Fruit fly (Drosophila melanogaster): ENCODE measurements around the gene ash2.

DNA sequence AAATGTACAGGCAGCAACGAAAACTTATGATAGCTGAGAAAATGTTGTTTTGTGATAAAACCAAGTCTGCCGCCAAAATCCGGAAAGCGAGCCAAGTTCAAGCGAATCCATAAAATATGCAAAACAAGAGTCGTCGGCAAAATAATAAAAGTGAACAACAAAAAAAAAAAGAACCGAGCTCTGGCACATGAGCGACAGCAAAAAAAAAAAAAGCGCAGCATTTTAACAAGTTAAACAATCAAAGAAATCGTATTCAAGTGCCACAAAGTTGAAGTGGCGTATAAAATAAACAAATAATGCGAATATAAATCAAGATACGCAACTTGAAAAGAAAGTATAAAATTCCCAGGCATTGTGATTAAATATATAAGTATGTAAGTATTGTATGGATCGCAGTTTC lies 41.6 kb upstream of the ash2 start:
- no peak for TF ChIP-seq caup (GFP tag; optimal IDR thresholded peaks at IDR 0.05; ENCODE audit: severe bottlenecking)
- TF ChIP-seq CG9876 (GFP tag; optimal IDR thresholded peaks at IDR 0.05): no peak
- no peak for TF ChIP-seq CG11560 (tag; IDR thresholded peaks at IDR 0.05)
- TF ChIP-seq CG4617 (GFP tag; optimal IDR thresholded peaks at IDR 0.05; ENCODE audit: borderline replicate concordance): no peak
- TF ChIP-seq fd96Cb (tag; optimal IDR thresholded peaks at IDR 0.05): no peak
- TF ChIP-seq cato (GFP tag; optimal IDR thresholded peaks at IDR 0.05; ENCODE audit: borderline replicate concordance): no peak
- no peak for TF ChIP-seq CG32772 (GFP tag; IDR thresholded peaks at IDR 0.05)
- TF ChIP-seq shn (GFP tag; optimal IDR thresholded peaks at IDR 0.05): no peak
- TF ChIP-seq zf30C (GFP tag; optimal IDR thresholded peaks at IDR 0.05): no peak
- no peak for TF ChIP-seq Hmx (GFP tag; optimal IDR thresholded peaks at IDR 0.05)
- TF ChIP-seq knrl (GFP tag; IDR thresholded peaks at IDR 0.05; ENCODE audit: partially characterized antibody): no peak
- no peak for TF ChIP-seq gem (tag; optimal IDR thresholded peaks at IDR 0.05)
- no peak for TF ChIP-seq CG8359 (GFP tag; optimal IDR thresholded peaks at IDR 0.05; ENCODE audit: borderline replicate concordance)
- no peak for TF ChIP-seq dpn (GFP tag; optimal IDR thresholded peaks at IDR 0.05)
